Fruit fly (Drosophila melanogaster): ENCODE data around the gene RpS28-like.

- no peak for TF ChIP-seq h (optimal IDR thresholded peaks at IDR 0.05)
- TF ChIP-seq Sin3A (optimal IDR thresholded peaks at IDR 0.05), result no peak
- no peak for TF ChIP-seq Myc (optimal IDR thresholded peaks at IDR 0.05)
- TF ChIP-seq ttk (optimal IDR thresholded peaks at IDR 0.05), result no peak
Observed at dm6 chr2L:9396396-9396795, 40.2 kb upstream of the RpS28-like start.
